Worm (Caenorhabditis elegans) whole organism, young adult: ENCODE data around the gene Y39A1A.31.

Experiments used
- B0019.2 ChIP-seq: fragments of 200-800 bp; sonication (Bioruptor generic); conservative IDR thresholded peaks from 2 replicates; pipeline ENCODE4 v1.3.6; 2022; ENCODE audit warnings: missing genetic modification reagents, missing genetic modification characterization, missing compliant biosample characterization
- Y79H2A.3 ChIP-seq: fragments of 200-800 bp; sonication (Bioruptor generic); conservative IDR thresholded peaks from 2 replicates; pipeline ENCODE4 v1.3.6; 2022; ENCODE audit warnings: missing genetic modification reagents, missing genetic modification characterization, missing compliant biosample characterization
- akir-1 ChIP-seq: fragments of 200-800 bp; sonication (Bioruptor generic); optimal IDR thresholded peaks from 2 replicates; lab custom pipeline; 2018; ENCODE audit warnings: mild to moderate bottlenecking, missing genetic modification characterization, moderate library complexity, missing compliant biosample characterization
- ama-1 ChIP-seq, 3 experiments: fragments of 150-350 bp in 1 of 3; sonication (generic microtip) in 2 of 3; optimal IDR thresholded peaks; 2 replicates each; lab custom pipeline; 2014 to 2018; ENCODE audit warnings: missing biosample characterization in 2 of 3, missing genetic modification characterization in 2 of 3, missing genetic modification reagents in 2 of 3
- attf-5 ChIP-seq: fragments of 200-800 bp; sonication (Bioruptor generic); optimal IDR thresholded peaks from 2 replicates; lab custom pipeline; 2018; ENCODE audit warnings: mild to moderate bottlenecking, missing genetic modification characterization, missing compliant biosample characterization
- ceh-40 ChIP-seq: fragments of 200-800 bp; sonication (Bioruptor generic); IDR thresholded peaks from 2 replicates; pipeline ENCODE4 v1.3.6; 2022; ENCODE audit warnings: missing genetic modification characterization, missing compliant biosample characterization
- him-1 ChIP-seq: sonication (generic microtip); optimal IDR thresholded peaks from 2 replicates; lab custom pipeline; 2016; ENCODE audit warnings: missing genotype, missing genetic modification reagents, missing genetic modification characterization, missing compliant biosample characterization
- hmg-20 ChIP-seq: fragments of 200-800 bp; sonication (Bioruptor generic); IDR thresholded peaks from 2 replicates; pipeline ENCODE4 v1.3.6; 2022; ENCODE audit warnings: missing genetic modification reagents, missing genetic modification characterization, missing compliant biosample characterization
- mcd-1 ChIP-seq: fragments of 200-800 bp; sonication (Bioruptor generic); IDR thresholded peaks from 2 replicates; pipeline ENCODE4 v1.3.6; 2022; ENCODE audit warnings: missing genetic modification reagents, missing genetic modification characterization, missing compliant biosample characterization
- pbrm-1 ChIP-seq: fragments of 200-800 bp; sonication (Bioruptor generic); IDR thresholded peaks from 2 replicates; pipeline ENCODE4 v1.3.6; 2022; ENCODE audit warnings: missing genetic modification reagents, missing genetic modification characterization, missing compliant biosample characterization
- xnd-1 ChIP-seq: sonication (generic microtip); optimal IDR thresholded peaks from 2 replicates; lab custom pipeline; 2016; ENCODE audit warnings: missing genotype, missing genetic modification reagents, missing genetic modification characterization, missing compliant biosample characterization
- zfh-2 ChIP-seq: fragments of 200-800 bp; sonication (Bioruptor generic); conservative IDR thresholded peaks from 2 replicates; pipeline ENCODE4 v1.3.6; 2022; ENCODE audit warnings: missing genetic modification reagents, missing genetic modification characterization, missing compliant biosample characterization

ce11 chrIII:10649219-10649618 is 39.7 kb downstream of the Y39A1A.31 start, which contains the start of gene emg-1:
- TF ChIP-seq hmg-20 (GFP tag; lab: Robert Waterston, UW) (no peak), attf-5 (GFP tag; lab: Kevin White, UChicago) (no peak), pbrm-1 (GFP tag; lab: Robert Waterston, UW) (no peak), mcd-1 (no peak), him-1 (no peak), ceh-40 (GFP tag; lab: Robert Waterston, UW) (no peak), xnd-1 (tag; lab: Kevin White, UChicago) (no peak), akir-1 (GFP tag; lab: Kevin White, UChicago) (no peak), ama-1 (optimal IDR thresholded peaks at IDR 0.05; lab: Kevin White, UChicago) (no peak), ama-1 (GFP tag; optimal IDR thresholded peaks at IDR 0.05; lab: Kevin White, UChicago) (no peak), zfh-2 (no peak), B0019.2 (GFP tag; lab: Robert Waterston, UW) (no peak), Y79H2A.3 (GFP tag; lab: Robert Waterston, UW) (no peak)
